Worm (Caenorhabditis elegans) whole organism, L3 larva: Measurements from ENCODE around the gene dnj-5.

Experiments
- R02D3.7 ChIP-seq: fragments of 150-350 bp; optimal IDR thresholded peaks from 2 replicates; lab custom pipeline; 2014; ENCODE audit warnings: missing biosample characterization, missing genetic modification characterization
- aly-2 ChIP-seq: fragments of 150-350 bp; optimal IDR thresholded peaks from 2 replicates; lab custom pipeline; 2014; ENCODE audit warnings: missing biosample characterization, missing genetic modification characterization
- ama-1 ChIP-seq: fragments of 150-350 bp; optimal IDR thresholded peaks from 2 replicates; lab custom pipeline; 2018
- ceh-16 ChIP-seq: sonication (generic microtip); optimal IDR thresholded peaks from 2 replicates; lab custom pipeline; 2017; ENCODE audit warnings: missing biosample characterization, missing genetic modification characterization
- ceh-82 ChIP-seq: fragments of 150-350 bp; optimal IDR thresholded peaks from 2 replicates; lab custom pipeline; 2014; ENCODE audit warnings: missing biosample characterization, missing genetic modification characterization
- ceh-9 ChIP-seq: sonication (generic microtip); optimal IDR thresholded peaks from 2 replicates; lab custom pipeline; 2018; ENCODE audit warnings: missing biosample characterization, missing genetic modification characterization
- daf-12 ChIP-seq: fragments of 150-350 bp; optimal IDR thresholded peaks from 2 replicates; lab custom pipeline; 2014; ENCODE audit warnings: missing biosample characterization, missing genetic modification reagents, missing genetic modification characterization
- egl-27 ChIP-seq: sonication (generic microtip); optimal IDR thresholded peaks from 4 replicates; lab custom pipeline; 2017; ENCODE audit warnings: missing biosample characterization, missing genetic modification reagents, missing genetic modification characterization
- egl-5 ChIP-seq: fragments of 150-350 bp; optimal IDR thresholded peaks from 2 replicates; lab custom pipeline; 2017; ENCODE audit warnings: missing biosample characterization, missing genetic modification reagents, missing genetic modification characterization, inconsistent platforms
- elt-2 ChIP-seq: sonication (generic microtip); optimal IDR thresholded peaks from 2 replicates; lab custom pipeline; 2016; ENCODE audit warnings: missing genetic modification reagents, mild to moderate bottlenecking, missing genetic modification characterization, missing compliant biosample characterization
- elt-3 ChIP-seq, 3 experiments: fragments of 150-350 bp in 1 of 3; sonication (generic microtip) in 2 of 3; optimal IDR thresholded peaks; 2 replicates in 2 of 3; 4 replicates in 1 of 3; lab custom pipeline; 2014 to 2017; ENCODE audit warnings: missing biosample characterization in 3 of 3, missing genetic modification characterization in 3 of 3
- fos-1 ChIP-seq: fragments of 150-350 bp; optimal IDR thresholded peaks from 2 replicates; lab custom pipeline; 2014; ENCODE audit warnings: missing biosample characterization, missing genetic modification characterization
- hmg-11 ChIP-seq: sonication (generic microtip); optimal IDR thresholded peaks from 2 replicates; lab custom pipeline; 2016; ENCODE audit warnings: missing genetic modification characterization, missing compliant biosample characterization
- jun-1 ChIP-seq: fragments of 150-350 bp; optimal IDR thresholded peaks from 2 replicates; lab custom pipeline; 2014; ENCODE audit warnings: missing biosample characterization, missing genetic modification reagents, missing genetic modification characterization
- lin-15B ChIP-seq: fragments of 150-350 bp; optimal IDR thresholded peaks from 2 replicates; lab custom pipeline; 2014; ENCODE audit warnings: missing biosample characterization, missing genetic modification characterization
- lin-39 ChIP-seq: fragments of 150-350 bp; optimal IDR thresholded peaks from 2 replicates; lab custom pipeline; 2018; ENCODE audit warnings: missing biosample characterization, missing genetic modification reagents, missing genetic modification characterization
- lsy-12 ChIP-seq: sonication (generic microtip); optimal IDR thresholded peaks from 2 replicates; lab custom pipeline; 2016; ENCODE audit warnings: mild to moderate bottlenecking, missing genetic modification characterization, missing compliant biosample characterization
- mdl-1 ChIP-seq: fragments of 150-350 bp; optimal IDR thresholded peaks from 2 replicates; lab custom pipeline; 2014; ENCODE audit warnings: missing biosample characterization, missing genetic modification characterization
- nfya-1 ChIP-seq: sonication (generic microtip); optimal IDR thresholded peaks from 2 replicates; lab custom pipeline; 2017; ENCODE audit warnings: missing genetic modification characterization, mild to moderate bottlenecking, missing compliant biosample characterization, antibody characterized with exemption, moderate library complexity; ENCODE audit not compliant: insufficient read depth
- nhr-11 ChIP-seq: fragments of 150-350 bp; optimal IDR thresholded peaks from 2 replicates; lab custom pipeline; 2014; ENCODE audit warnings: missing biosample characterization, missing genetic modification characterization
- nhr-12 ChIP-seq: fragments of 150-350 bp; optimal IDR thresholded peaks from 2 replicates; lab custom pipeline; 2014; ENCODE audit warnings: missing biosample characterization, missing genetic modification characterization
- nhr-23 ChIP-seq: fragments of 150-350 bp; optimal IDR thresholded peaks from 2 replicates; lab custom pipeline; 2014; ENCODE audit warnings: missing biosample characterization, missing genetic modification reagents, missing genetic modification characterization
- nhr-28 ChIP-seq: fragments of 150-350 bp; optimal IDR thresholded peaks from 2 replicates; lab custom pipeline; 2014; ENCODE audit warnings: missing biosample characterization, missing genetic modification characterization
- nhr-43 ChIP-seq: sonication (generic microtip); optimal IDR thresholded peaks from 2 replicates; lab custom pipeline; 2016; ENCODE audit warnings: mild to moderate bottlenecking, missing genetic modification characterization, missing compliant biosample characterization; ENCODE audit not compliant: poor library complexity, severe bottlenecking
- nhr-77 ChIP-seq: fragments of 150-350 bp; optimal IDR thresholded peaks from 2 replicates; lab custom pipeline; 2014; ENCODE audit warnings: missing biosample characterization, missing genetic modification characterization
- pha-4 ChIP-seq: fragments of 150-350 bp; optimal IDR thresholded peaks from 2 replicates; lab custom pipeline; 2014; ENCODE audit warnings: missing biosample characterization, missing genetic modification reagents, missing genetic modification characterization
- pqm-1 ChIP-seq: fragments of 150-350 bp; optimal IDR thresholded peaks from 2 replicates; lab custom pipeline; 2017; ENCODE audit warnings: missing biosample characterization, missing genetic modification characterization, inconsistent platforms
- snpc-4 ChIP-seq: fragments of 150-350 bp; optimal IDR thresholded peaks from 2 replicates; lab custom pipeline; 2014; ENCODE audit warnings: missing biosample characterization, missing genetic modification characterization
- tbx-2 ChIP-seq: sonication (generic microtip); optimal IDR thresholded peaks from 2 replicates; lab custom pipeline; 2016; ENCODE audit warnings: mild to moderate bottlenecking, missing genetic modification characterization, missing compliant biosample characterization
- unc-62 ChIP-seq: fragments of 150-350 bp; sonication (generic microtip); optimal IDR thresholded peaks from 4 replicates; lab custom pipeline; 2014; ENCODE audit warnings: missing biosample characterization, missing genetic modification reagents, missing genetic modification characterization
- zag-1 ChIP-seq: fragments of 150-350 bp; optimal IDR thresholded peaks from 2 replicates; lab custom pipeline; 2014; ENCODE audit warnings: missing biosample characterization, missing genetic modification characterization

Gene dnj-5

ce11 chrII:6891838-6892237, 33.7 kb upstream of the dnj-5 start (continued):
- TF ChIP-seq nhr-11 (tag; lab: Kevin White, UChicago) (no peak), nhr-77 (tag; lab: Kevin White, UChicago) (no peak)

ce11 chrII:6891176-6891575, 33.1 kb upstream of the dnj-5 start:
- peak; percentile 66 for TF ChIP-seq nfya-1 (tag; lab: Kevin White, UChicago)
- TF ChIP-seq snpc-4 (tag; lab: Kevin White, UChicago) = peak; percentile 33
- peak; percentile 67 for TF ChIP-seq elt-2 (tag; lab: Kevin White, UChicago)
- peak; percentile 81 for TF ChIP-seq pha-4 (tag; lab: Kevin White, UChicago)
- TF ChIP-seq lsy-12 = peak; percentile 42
- TF ChIP-seq egl-5 (tag; lab: Kevin White, UChicago) = no peak
- peak; percentile 51 for TF ChIP-seq nhr-23 (tag; lab: Kevin White, UChicago)
- TF ChIP-seq aly-2 (tag; lab: Kevin White, UChicago) = no peak
- peak; percentile 38 for TF ChIP-seq lin-15B (tag; lab: Kevin White, UChicago)
- TF ChIP-seq ama-1 (lab: Kevin White, UChicago) = peak; percentile 97
- TF ChIP-seq zag-1 = no peak
- TF ChIP-seq elt-3 (tag; optimal IDR thresholded peaks at IDR 0.05; lab: Kevin White, UChicago) = peak in 1 of 3 experiments; percentile 33
- TF ChIP-seq pqm-1 (tag; lab: Kevin White, UChicago) = peak; percentile 72
- peak; percentile 68 for TF ChIP-seq nhr-43 (tag; lab: Kevin White, UChicago)
- TF ChIP-seq R02D3.7 (tag; lab: Kevin White, UChicago) = peak; percentile 14
- TF ChIP-seq daf-12 = no peak
- peak; percentile 52 for TF ChIP-seq jun-1
- peak; percentile 35 for TF ChIP-seq hmg-11 (tag; lab: Kevin White, UChicago)
- TF ChIP-seq tbx-2 (tag; lab: Kevin White, UChicago) = peak; percentile 13
- TF ChIP-seq lin-39 (tag; lab: Kevin White, UChicago) = peak; percentile 89
- no peak for TF ChIP-seq ceh-82 (tag; lab: Kevin White, UChicago)
- TF ChIP-seq ceh-9 (tag; lab: Kevin White, UChicago) = no peak
- peak; percentile 82 for TF ChIP-seq mdl-1 (tag; lab: Kevin White, UChicago)
- TF ChIP-seq, all 47 proteins: peak for 17

- TF ChIP-seq lin-39 (tag; lab: Kevin White, UChicago) = peak; percentile 13
- peak; percentile 9 for TF ChIP-seq nfya-1 (tag; lab: Kevin White, UChicago)
- peak; percentile 93 for TF ChIP-seq ama-1 (lab: Kevin White, UChicago)
- no peak for TF ChIP-seq hmg-11 (tag; lab: Kevin White, UChicago)
- no peak for TF ChIP-seq ceh-16 (tag; lab: Kevin White, UChicago)
- peak; percentile 3 for TF ChIP-seq elt-2 (tag; lab: Kevin White, UChicago)
- TF ChIP-seq lin-15B (tag; lab: Kevin White, UChicago) = no peak
- no peak for TF ChIP-seq nhr-43 (tag; lab: Kevin White, UChicago)
- peak; percentile 37 for TF ChIP-seq pha-4 (tag; lab: Kevin White, UChicago)
- TF ChIP-seq elt-3 (tag; optimal IDR thresholded peaks at IDR 0.05; lab: Kevin White, UChicago) = no peak
- no peak for TF ChIP-seq egl-27 (tag; lab: Kevin White, UChicago)
- no peak for TF ChIP-seq nhr-12 (tag; lab: Kevin White, UChicago)
Measured at ce11 chrII:6890095-6890494, 32.0 kb upstream of the dnj-5 start, which contains the start of gene acer-1. acer-1 (minus strand) TSS chrII:6890400.

- TF ChIP-seq nhr-28 (tag; lab: Kevin White, UChicago) = no peak
- TF ChIP-seq fos-1 (tag; lab: Kevin White, UChicago) = peak; percentile 17
- peak; percentile 78 for TF ChIP-seq ama-1 (lab: Kevin White, UChicago)
- TF ChIP-seq unc-62 (GFP tag; lab: Kevin White, UChicago) = no peak
- TF ChIP-seq, all 47 proteins: peak for 2
Measured at ce11 chrII:6889580-6889922, 31.4 kb upstream of the dnj-5 start.

ce11 chrII:6888661-6889579, 30.8 kb upstream of the dnj-5 start:
- no peak for TF ChIP-seq aly-2 (tag; lab: Kevin White, UChicago)
- TF ChIP-seq nhr-43 (tag; lab: Kevin White, UChicago) = peak; percentile 66
- peak; percentile 56 for TF ChIP-seq ama-1 (lab: Kevin White, UChicago)
- TF ChIP-seq lin-39 (tag; lab: Kevin White, UChicago) = peak; percentile 28
